Worm (Caenorhabditis elegans): Measurements from ENCODE around the gene ZK829.7.

ce11 chrIV:11915768-11916453 is 45.4 kb downstream of the ZK829.7 start, which contains the start of gene ZK822.9:
- TF ChIP-seq C08G9.2 (tag; optimal IDR thresholded peaks at IDR 0.05) (no peak), fkh-10 (GFP tag; optimal IDR thresholded peaks at IDR 0.05) (no peak), zip-5 (tag; optimal IDR thresholded peaks at IDR 0.05) (no peak), ama-1 (optimal IDR thresholded peaks at IDR 0.05) (no peak)
